Fruit fly (Drosophila melanogaster): ENCODE measurements around the gene tal-2A.

The tal-2A gene

DNA sequence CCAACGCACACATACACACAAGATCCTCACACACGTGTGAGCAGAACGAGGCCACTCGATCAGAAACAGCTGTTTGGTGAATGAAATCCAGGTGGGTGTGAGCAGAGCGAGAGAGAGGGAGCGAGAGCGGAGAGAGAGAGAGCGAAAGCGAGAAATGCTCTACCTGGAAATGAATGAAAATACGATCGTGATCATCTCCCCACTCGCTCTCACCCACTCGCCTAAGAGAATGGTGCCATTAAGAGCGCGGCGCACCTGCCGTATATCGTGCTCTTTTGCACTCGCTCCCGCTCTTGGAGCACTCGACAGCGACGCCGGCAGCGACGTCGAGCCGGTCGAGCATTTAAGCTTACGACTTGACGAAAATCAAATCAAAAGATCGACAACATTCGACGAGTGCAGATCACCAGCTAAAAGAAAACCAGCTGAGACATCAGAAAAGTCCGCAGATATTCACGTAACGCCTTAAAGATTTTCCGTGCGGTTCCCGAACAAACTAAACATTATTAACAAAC, at the start of gene tal-2A, which contains the start of the genes tal-1A, tal-3A and tal-AA:
TSS of gene tal-2A (plus strand) at position 374 of the 515 bp plus-strand sequence.
TSS of gene tal-1A (plus strand) at position 374 of the 515 bp plus-strand sequence.
TSS of gene tal-3A (plus strand) at position 374 of the 515 bp plus-strand sequence.
TSS of gene tal-AA (plus strand) at position 374 of the 515 bp plus-strand sequence.
- TF ChIP-seq CG6163 (GFP tag; IDR thresholded peaks at IDR 0.05), result peak; percentile 57; the same call in 2 of the 3 replicates
- no peak for TF ChIP-seq CG11294 (GFP tag; IDR thresholded peaks at IDR 0.05)
- peak; percentile 76; the same call in 2 of the 3 replicates for TF ChIP-seq eg (GFP tag; IDR thresholded peaks at IDR 0.05)
- peak; percentile 62 for TF ChIP-seq ss (GFP tag; optimal IDR thresholded peaks at IDR 0.05)
- no peak for TF ChIP-seq CG11902 (GFP tag; optimal IDR thresholded peaks at IDR 0.05)
- no peak for TF ChIP-seq acj6 (GFP tag; optimal IDR thresholded peaks at IDR 0.05)
- TF ChIP-seq CG15336 (GFP tag; IDR thresholded peaks at IDR 0.05), result peak; percentile 74
- no peak for TF ChIP-seq CG8319 (GFP tag; optimal IDR thresholded peaks at IDR 0.05)
- peak; percentile 8 for TF ChIP-seq cyc (GFP tag; optimal IDR thresholded peaks at IDR 0.05)
- no peak for TF ChIP-seq Ets21C (GFP tag; optimal IDR thresholded peaks at IDR 0.05)
- peak; percentile 11 for TF ChIP-seq Met (GFP tag; optimal IDR thresholded peaks at IDR 0.05)
- TF ChIP-seq Eip93F (GFP tag; optimal IDR thresholded peaks at IDR 0.05), result peak; percentile 75
- no peak for TF ChIP-seq CG31627 (GFP tag; optimal IDR thresholded peaks at IDR 0.05)
- peak; percentile 60 for TF ChIP-seq vri (GFP tag; optimal IDR thresholded peaks at IDR 0.05)
- peak; percentile 61 for TF ChIP-seq CG16779 (tag; optimal IDR thresholded peaks at IDR 0.05)
- TF ChIP-seq spab (GFP tag; optimal IDR thresholded peaks at IDR 0.05), result no peak
- TF ChIP-seq Hr4 (GFP tag; optimal IDR thresholded peaks at IDR 0.05), result no peak
- TF ChIP-seq CG8632 (GFP tag; optimal IDR thresholded peaks at IDR 0.05), result peak; percentile 25
- no peak for TF ChIP-seq fd59A (GFP tag; optimal IDR thresholded peaks at IDR 0.05)
- TF ChIP-seq dac (GFP tag; optimal IDR thresholded peaks at IDR 0.05), result no peak
- TF ChIP-seq pdm3 (GFP tag; optimal IDR thresholded peaks at IDR 0.05), result no peak
- no peak for TF ChIP-seq salr (GFP tag; optimal IDR thresholded peaks at IDR 0.05)
- peak; percentile 60 for TF ChIP-seq Eip75B (GFP tag; optimal IDR thresholded peaks at IDR 0.05)
- TF ChIP-seq fd85E (GFP tag; optimal IDR thresholded peaks at IDR 0.05), result peak; percentile 30
- peak; percentile 5 for TF ChIP-seq CG11762 (GFP tag; optimal IDR thresholded peaks at IDR 0.05; ENCODE audit: insufficient read depth)
- TF ChIP-seq OdsH (GFP tag; optimal IDR thresholded peaks at IDR 0.05), result no peak
- TF ChIP-seq Hr39 (GFP tag; optimal IDR thresholded peaks at IDR 0.05), result no peak
- peak; percentile 79 for TF ChIP-seq Sox102F (GFP tag; optimal IDR thresholded peaks at IDR 0.05)
- no peak for TF ChIP-seq CG4318 (GFP tag; optimal IDR thresholded peaks at IDR 0.05)
- TF ChIP-seq Eip78C (GFP tag), result peak; percentile 84
- peak; percentile 64 for TF ChIP-seq net (GFP tag; optimal IDR thresholded peaks at IDR 0.05)
- TF ChIP-seq CG9139 (GFP tag; optimal IDR thresholded peaks at IDR 0.05), result peak; percentile 51
- peak; percentile 30 for TF ChIP-seq dsx (GFP tag; optimal IDR thresholded peaks at IDR 0.05; ENCODE audit: poor library complexity, severe bottlenecking)
- peak; percentile 56 for TF ChIP-seq esn (GFP tag; optimal IDR thresholded peaks at IDR 0.05)
- peak; percentile 23 for TF ChIP-seq Smox (GFP tag; optimal IDR thresholded peaks at IDR 0.05)
- TF ChIP-seq fkh (GFP tag; optimal IDR thresholded peaks at IDR 0.05), result peak; percentile 23
- no peak for TF ChIP-seq CG1621 (tag; optimal IDR thresholded peaks at IDR 0.05)
- peak; percentile 4 for TF ChIP-seq CG34406 (GFP tag; optimal IDR thresholded peaks at IDR 0.05)
- no peak for TF ChIP-seq CG10631 (GFP tag; optimal IDR thresholded peaks at IDR 0.05)
- TF ChIP-seq CG3032 (tag; optimal IDR thresholded peaks at IDR 0.05), result peak; percentile 0
- no peak for TF ChIP-seq Sox15 (GFP tag; optimal IDR thresholded peaks at IDR 0.05)
- TF ChIP-seq Gug (GFP tag; IDR thresholded peaks at IDR 0.05), result no peak
- TF ChIP-seq Ets96B (tag; optimal IDR thresholded peaks at IDR 0.05), result no peak
- peak; percentile 10 for TF ChIP-seq achi (GFP tag; optimal IDR thresholded peaks at IDR 0.05)
- TF ChIP-seq CG6276 (GFP tag; optimal IDR thresholded peaks at IDR 0.05), result peak; percentile 63
- TF ChIP-seq CG8119 (GFP tag; IDR thresholded peaks at IDR 0.05), result peak; percentile 57; the same call in 1 of the 3 replicates
- no peak for TF ChIP-seq Hr38 (GFP tag; optimal IDR thresholded peaks at IDR 0.05)
- peak; percentile 51 for TF ChIP-seq CG3919 (GFP tag; optimal IDR thresholded peaks at IDR 0.05)
- no peak for TF ChIP-seq Blimp-1 (GFP tag; optimal IDR thresholded peaks at IDR 0.05)
- no peak for TF ChIP-seq lz (GFP tag; optimal IDR thresholded peaks at IDR 0.05)
- peak; percentile 83 for TF ChIP-seq svp (GFP tag)
- peak; percentile 75 for TF ChIP-seq CG6854 (GFP tag; optimal IDR thresholded peaks at IDR 0.05)
